Fruit fly (Drosophila melanogaster): Measurements from ENCODE around the gene pnt.

Gene pnt

DNA sequence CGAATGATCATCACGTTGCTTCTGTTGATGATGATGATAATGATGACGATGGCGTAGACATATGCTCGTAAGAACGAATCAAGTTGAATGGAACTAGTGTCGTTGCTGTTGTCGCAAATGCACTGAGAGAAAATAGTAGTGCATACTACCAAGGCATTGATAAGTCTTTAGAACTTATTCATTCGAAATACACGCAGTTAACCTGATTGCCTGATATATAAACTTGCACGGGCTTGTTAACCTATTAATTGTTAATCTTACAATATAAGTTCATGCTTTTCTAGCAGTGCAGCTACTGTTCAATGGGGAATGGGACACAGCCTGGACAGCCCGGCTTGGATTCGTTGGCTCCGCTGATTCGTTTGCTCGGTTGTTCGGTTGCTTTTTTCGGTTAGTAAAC is 19.7 kb downstream of the pnt start:
- TF ChIP-seq br (GFP tag; optimal IDR thresholded peaks at IDR 0.05) (peak; percentile 32), Hnf4 (GFP tag; optimal IDR thresholded peaks at IDR 0.05) (peak; percentile 36), HLH106 (tag; optimal IDR thresholded peaks at IDR 0.05) (peak; percentile 23), psq (GFP tag; optimal IDR thresholded peaks at IDR 0.05) (peak; percentile 33), OdsH (GFP tag; optimal IDR thresholded peaks at IDR 0.05) (peak; percentile 42), CrebA (GFP tag; optimal IDR thresholded peaks at IDR 0.05; ENCODE audit: borderline replicate concordance) (no peak), ey (GFP tag; optimal IDR thresholded peaks at IDR 0.05) (peak; percentile 52), GATAd (GFP tag; optimal IDR thresholded peaks at IDR 0.05) (no peak), sv (GFP tag; optimal IDR thresholded peaks at IDR 0.05) (peak; percentile 87), CG9705 (GFP tag; optimal IDR thresholded peaks at IDR 0.05) (no peak), Mio (GFP tag; optimal IDR thresholded peaks at IDR 0.05) (no peak), Myc (optimal IDR thresholded peaks at IDR 0.05) (no peak), dsf (GFP tag; optimal IDR thresholded peaks at IDR 0.05; ENCODE audit: borderline replicate concordance) (no peak), Dif (GFP tag; optimal IDR thresholded peaks at IDR 0.05; ENCODE audit: partially characterized antibody) (no peak), Sp1 (GFP tag; optimal IDR thresholded peaks at IDR 0.05) (peak; percentile 19), rgr (GFP tag; optimal IDR thresholded peaks at IDR 0.05) (peak; percentile 60), Abd-B (GFP tag; optimal IDR thresholded peaks at IDR 0.05) (no peak), woc (GFP tag; optimal IDR thresholded peaks at IDR 0.05) (peak; percentile 43), brk (GFP tag; optimal IDR thresholded peaks at IDR 0.05) (no peak), CG32264 (GFP tag; optimal IDR thresholded peaks at IDR 0.05) (no peak), Rel (GFP tag; optimal IDR thresholded peaks at IDR 0.05) (no peak), Rel (tag; optimal IDR thresholded peaks at IDR 0.05) (no peak), Hr83 (GFP tag; optimal IDR thresholded peaks at IDR 0.05; ENCODE audit: poor library complexity, severe bottlenecking) (no peak), Vsx2 (GFP tag; optimal IDR thresholded peaks at IDR 0.05; ENCODE audit: partially characterized antibody) (no peak), jim (GFP tag; optimal IDR thresholded peaks at IDR 0.05) (no peak), fru (GFP tag; optimal IDR thresholded peaks at IDR 0.05) (peak; percentile 70), Hr78 (GFP tag; optimal IDR thresholded peaks at IDR 0.05) (no peak), usp (GFP tag; optimal IDR thresholded peaks at IDR 0.05) (no peak), h (GFP tag; optimal IDR thresholded peaks at IDR 0.05) (peak; percentile 65), tai (GFP tag; optimal IDR thresholded peaks at IDR 0.05) (no peak), Jra (GFP tag; optimal IDR thresholded peaks at IDR 0.05) (no peak), Dfd (GFP tag; optimal IDR thresholded peaks at IDR 0.05) (no peak), foxo (GFP tag; optimal IDR thresholded peaks at IDR 0.05) (peak in 1 of 2 experiments; percentile 63), sage (GFP tag; optimal IDR thresholded peaks at IDR 0.05) (no peak), lola (GFP tag; optimal IDR thresholded peaks at IDR 0.05) (no peak), pan (optimal IDR thresholded peaks at IDR 0.05) (no peak), dmrt93B (GFP tag; optimal IDR thresholded peaks at IDR 0.05) (peak; percentile 21), N (GFP tag; optimal IDR thresholded peaks at IDR 0.05) (no peak), dl (GFP tag; optimal IDR thresholded peaks at IDR 0.05; ENCODE audit: insufficient read depth in 1 of 2, partially characterized antibody in 2 of 2) (no peak)

DNA sequence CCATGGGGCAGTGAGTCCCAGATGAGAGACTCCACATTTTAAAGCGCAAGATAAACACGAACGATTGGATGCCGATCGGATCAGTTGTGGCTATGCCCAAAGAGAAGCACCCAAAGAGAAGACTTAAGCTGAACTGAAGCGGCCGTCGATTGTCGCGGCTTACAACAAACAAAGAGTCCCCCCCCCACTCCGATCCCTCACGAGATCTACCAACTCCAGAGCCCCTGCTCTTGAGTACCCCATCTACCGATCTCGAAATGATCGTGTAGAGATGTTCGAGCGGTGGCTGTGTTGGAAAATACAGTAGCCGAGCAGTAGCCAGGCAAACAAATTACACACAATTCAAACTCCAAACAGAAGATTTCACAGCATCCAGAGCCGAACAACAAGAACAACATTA is 20.3 kb downstream of the pnt start:
- no peak for TF ChIP-seq HLH106 (tag; optimal IDR thresholded peaks at IDR 0.05)

DNA sequence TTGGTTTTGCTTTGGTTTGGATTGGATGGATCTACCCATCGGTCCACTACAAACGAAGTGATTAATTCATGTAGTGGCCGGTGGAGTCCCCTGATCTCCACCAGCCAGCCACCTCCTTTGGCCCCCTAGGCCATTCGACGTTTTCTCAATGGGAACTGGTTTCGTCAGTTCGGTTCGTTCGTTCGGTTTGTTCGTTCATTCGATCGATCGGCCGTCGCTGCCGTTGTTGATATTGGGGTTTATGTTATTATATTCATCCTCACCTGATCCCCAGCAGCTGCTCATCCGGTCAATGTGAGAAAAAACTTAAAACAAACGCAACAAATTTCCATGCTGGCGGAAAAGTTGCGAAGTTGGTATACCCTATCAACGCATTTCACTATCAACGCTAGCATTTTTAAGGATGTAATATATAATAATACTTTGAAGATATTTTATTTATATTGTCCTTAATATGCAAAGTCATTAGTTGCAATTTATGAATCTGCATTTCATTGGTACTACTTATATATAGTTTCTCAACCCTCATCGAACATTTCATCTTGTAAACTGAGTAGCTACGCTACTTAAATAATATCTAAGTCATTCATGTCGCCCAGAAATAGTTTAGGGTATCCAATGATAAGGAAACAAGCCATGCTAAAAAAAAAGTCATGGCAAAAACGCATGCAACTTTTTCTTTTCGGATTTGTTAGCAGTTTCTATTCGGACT is 22.2 kb downstream of the pnt start:
- no peak for TF ChIP-seq GATAd (GFP tag; optimal IDR thresholded peaks at IDR 0.05)
- TF ChIP-seq foxo (GFP tag; optimal IDR thresholded peaks at IDR 0.05): no peak
- TF ChIP-seq Dfd (GFP tag; optimal IDR thresholded peaks at IDR 0.05): no peak
- TF ChIP-seq Hnf4 (GFP tag; optimal IDR thresholded peaks at IDR 0.05): no peak
- TF ChIP-seq HLH106 (tag; optimal IDR thresholded peaks at IDR 0.05): no peak
- TF ChIP-seq CrebA (GFP tag; optimal IDR thresholded peaks at IDR 0.05; ENCODE audit: borderline replicate concordance): no peak
- no peak for TF ChIP-seq Rel (GFP tag; optimal IDR thresholded peaks at IDR 0.05)
- peak; percentile 48 for TF ChIP-seq Rel (tag; optimal IDR thresholded peaks at IDR 0.05)
- peak; percentile 12 for TF ChIP-seq Vsx2 (GFP tag; optimal IDR thresholded peaks at IDR 0.05; ENCODE audit: partially characterized antibody)
- TF ChIP-seq Hr78 (GFP tag; optimal IDR thresholded peaks at IDR 0.05): no peak
- no peak for TF ChIP-seq usp (GFP tag; optimal IDR thresholded peaks at IDR 0.05)
- no peak for TF ChIP-seq rgr (GFP tag; optimal IDR thresholded peaks at IDR 0.05)
- no peak for TF ChIP-seq ey (GFP tag; optimal IDR thresholded peaks at IDR 0.05)
- no peak for TF ChIP-seq CG32264 (GFP tag; optimal IDR thresholded peaks at IDR 0.05)
- no peak for TF ChIP-seq fru (GFP tag; optimal IDR thresholded peaks at IDR 0.05)
- TF ChIP-seq lola (GFP tag; optimal IDR thresholded peaks at IDR 0.05): no peak
- no peak for TF ChIP-seq dl (GFP tag; optimal IDR thresholded peaks at IDR 0.05; ENCODE audit: insufficient read depth in 1 of 2, partially characterized antibody in 2 of 2)
